Worm (Caenorhabditis elegans): ENCODE results near the gene F13H8.12.

The F13H8.12 gene

DNA sequence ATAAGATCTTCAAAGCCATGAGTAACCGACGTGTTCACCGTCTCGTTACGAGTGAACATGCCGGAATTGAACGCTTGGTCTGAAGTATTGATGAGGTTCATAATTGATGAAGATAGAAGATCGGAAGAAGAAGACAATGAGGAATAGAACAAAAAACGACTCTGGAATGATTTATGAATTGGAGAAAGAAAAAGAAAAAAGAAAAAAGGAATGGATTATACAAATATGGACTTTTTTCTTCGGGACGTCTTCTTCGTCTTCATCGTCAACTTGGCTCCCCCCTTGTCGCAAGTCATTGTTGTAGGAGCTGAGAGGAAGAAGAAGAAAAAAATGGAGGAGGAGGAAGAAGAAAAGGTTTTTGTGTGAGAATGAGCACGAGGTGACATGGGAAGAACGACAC, 35.3 kb upstream of the F13H8.12 start, which contains the start of gene srsy-2:
srsy-2 (minus strand) TSS at position 101 of the 400 bp plus-strand sequence.
- TF ChIP-seq nhr-237 (tag; optimal IDR thresholded peaks at IDR 0.05) (no peak), aha-1 (tag) (peak; percentile 28), fkh-10 (GFP tag; optimal IDR thresholded peaks at IDR 0.05) (peak; percentile 32)

DNA sequence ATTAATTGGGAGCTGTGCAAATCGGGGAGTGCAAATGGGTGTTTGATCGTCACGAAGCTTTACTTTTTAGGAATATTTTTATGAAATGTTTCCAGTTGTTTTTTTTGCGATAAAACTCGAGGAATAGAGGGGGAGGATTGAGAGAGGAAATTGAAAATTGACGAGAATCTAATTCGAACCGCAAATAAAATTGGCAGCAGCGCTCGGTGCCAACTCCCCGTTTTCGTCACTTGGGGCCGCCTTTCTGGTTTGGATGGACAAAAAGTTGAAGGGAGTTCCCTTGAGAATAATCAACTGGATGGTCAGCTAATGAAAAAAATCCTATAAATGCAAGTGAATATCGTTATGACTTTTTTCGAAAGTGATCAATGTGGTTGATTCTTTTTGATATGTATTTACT, 32.2 kb upstream of the F13H8.12 start:
- no peak for TF ChIP-seq attf-4 (tag; optimal IDR thresholded peaks at IDR 0.05)
- peak; percentile 26 for TF ChIP-seq ces-1 (GFP tag; optimal IDR thresholded peaks at IDR 0.05)

DNA sequence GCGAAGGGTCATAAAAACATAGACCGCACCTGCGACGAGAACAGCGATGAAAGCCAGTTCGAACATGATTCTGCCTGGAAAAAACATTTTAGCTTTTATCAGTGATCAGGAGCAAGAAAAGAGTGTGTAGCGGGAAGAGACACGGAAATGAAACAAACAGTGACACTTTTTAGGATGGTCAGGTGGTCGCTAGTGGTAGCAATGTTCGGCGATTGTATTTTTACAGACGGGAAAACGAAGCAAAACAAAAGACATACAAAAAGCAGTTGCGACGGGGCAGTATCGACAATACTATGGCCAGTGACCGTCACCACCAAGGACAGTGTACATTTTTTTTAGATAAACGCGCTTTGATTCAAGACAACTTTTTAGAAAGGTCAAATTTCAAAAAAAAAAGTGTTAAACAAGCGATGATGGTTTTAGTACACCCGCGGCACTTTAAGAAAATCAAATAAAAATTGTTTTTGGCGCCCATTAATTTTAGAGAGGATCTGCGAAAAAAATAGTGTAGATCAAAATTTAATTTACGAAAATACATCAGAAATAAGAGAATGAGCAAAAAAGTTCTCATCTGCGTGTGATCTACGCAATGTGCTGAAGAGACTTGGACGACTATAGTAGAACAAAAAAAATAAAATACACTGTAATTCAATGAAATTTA, 26.8 kb upstream of the F13H8.12 start, which contains the start of gene T24H7.9:
T24H7.9 (minus strand) TSS at position 74 of the 661 bp plus-strand sequence.
- no peak for TF ChIP-seq aly-2 (tag; optimal IDR thresholded peaks at IDR 0.05)
- TF ChIP-seq mxl-2 (GFP tag; conservative IDR thresholded peaks at IDR 0.05): no peak
- TF ChIP-seq ceh-82 (tag; optimal IDR thresholded peaks at IDR 0.05): no peak
- peak; percentile 61 for TF ChIP-seq dve-1 (tag; optimal IDR thresholded peaks at IDR 0.05; ENCODE audit: insufficient read depth)
- TF ChIP-seq dmd-6 (GFP tag; IDR thresholded peaks at IDR 0.05): peak; percentile 37; the same call in 1 of the 2 replicates
- no peak for TF ChIP-seq nhr-48 (tag; optimal IDR thresholded peaks at IDR 0.05)
- no peak for TF ChIP-seq dmd-8 (GFP tag; IDR thresholded peaks at IDR 0.05)
- TF ChIP-seq hlh-11 (tag; optimal IDR thresholded peaks at IDR 0.05): peak; percentile 68
- TF ChIP-seq egl-27 (tag; optimal IDR thresholded peaks at IDR 0.05): no peak
- TF ChIP-seq cey-2 (tag; optimal IDR thresholded peaks at IDR 0.05; ENCODE audit: borderline replicate concordance, insufficient read depth): no peak
- TF ChIP-seq ZK337.2 (GFP tag; IDR thresholded peaks at IDR 0.05): no peak
- TF ChIP-seq hlh-30 (tag; optimal IDR thresholded peaks at IDR 0.05; ENCODE audit: insufficient read depth): peak; percentile 66
- TF ChIP-seq daf-19 (GFP tag; conservative IDR thresholded peaks at IDR 0.05): no peak
- TF ChIP-seq gei-8 (GFP tag; optimal IDR thresholded peaks at IDR 0.05): no peak
- TF ChIP-seq saeg-2 (GFP tag; IDR thresholded peaks at IDR 0.05): no peak
- no peak for TF ChIP-seq F49E8.2 (tag; optimal IDR thresholded peaks at IDR 0.05; ENCODE audit: borderline replicate concordance)
- TF ChIP-seq pha-4 (GFP tag; IDR thresholded peaks at IDR 0.05): no peak
- no peak for TF ChIP-seq pha-4 (tag; optimal IDR thresholded peaks at IDR 0.05)
- TF ChIP-seq daf-16 (GFP tag; optimal IDR thresholded peaks at IDR 0.05): no peak
- TF ChIP-seq daf-16 (tag; optimal IDR thresholded peaks at IDR 0.05): peak; percentile 60
- TF ChIP-seq aha-1 (tag): peak; percentile 68
- no peak for TF ChIP-seq madf-5 (GFP tag; IDR thresholded peaks at IDR 0.05)
- peak; percentile 43; the same call in 1 of the 2 replicates for TF ChIP-seq lin-29 (GFP tag; IDR thresholded peaks at IDR 0.05)
- 0 out of 2 replicates have a peak, but pooled peaks have one; percentile 41 for TF ChIP-seq lin-1 (GFP tag; IDR thresholded peaks at IDR 0.05)
- TF ChIP-seq F10B5.3 (tag; optimal IDR thresholded peaks at IDR 0.05): no peak
- TF ChIP-seq lim-7 (GFP tag; IDR thresholded peaks at IDR 0.05): no peak
- no peak for TF ChIP-seq zip-2 (tag; optimal IDR thresholded peaks at IDR 0.05)
- TF ChIP-seq lin-13 (GFP tag; optimal IDR thresholded peaks at IDR 0.05): no peak
- TF ChIP-seq ceh-62 (tag; optimal IDR thresholded peaks at IDR 0.05): no peak
- TF ChIP-seq F37D6.2 (tag; optimal IDR thresholded peaks at IDR 0.05): no peak
- TF ChIP-seq lir-3 (tag; optimal IDR thresholded peaks at IDR 0.05): no peak
- TF ChIP-seq nhr-11 (tag; optimal IDR thresholded peaks at IDR 0.05): no peak
- no peak for TF ChIP-seq lin-15B (tag; optimal IDR thresholded peaks at IDR 0.05)
- TF ChIP-seq nhr-28 (tag; optimal IDR thresholded peaks at IDR 0.05): peak; percentile 31
- TF ChIP-seq mep-1 (tag; optimal IDR thresholded peaks at IDR 0.05): peak; percentile 8
- TF ChIP-seq mes-2 (tag; optimal IDR thresholded peaks at IDR 0.05; ENCODE audit: poor library complexity, severe bottlenecking): peak; percentile 23
- no peak for TF ChIP-seq nhr-102 (tag; optimal IDR thresholded peaks at IDR 0.05)
- no peak for TF ChIP-seq R02D3.7 (tag; optimal IDR thresholded peaks at IDR 0.05)
- no peak for TF ChIP-seq nhr-111 (GFP tag; optimal IDR thresholded peaks at IDR 0.05)

All from whole organism, L4 larva.